Worm (Caenorhabditis elegans) whole organism, L4 larva: ENCODE measurements around the gene C01G10.7.

ENCODE experiments used
- daf-19 ChIP-seq: fragments of 200-800 bp; sonication (Bioruptor generic); conservative IDR thresholded peaks from 2 replicates; pipeline ENCODE4 v1.3.6; 2022; ENCODE audit warnings: missing genetic modification characterization, missing compliant biosample characterization
- fkh-10 ChIP-seq: fragments of 150-350 bp; optimal IDR thresholded peaks from 2 replicates; lab custom pipeline; 2014; ENCODE audit warnings: missing biosample characterization, missing genetic modification reagents, missing genetic modification characterization
- jun-1 ChIP-seq: fragments of 150-350 bp; optimal IDR thresholded peaks from 2 replicates; lab custom pipeline; 2014; ENCODE audit warnings: missing biosample characterization, missing genetic modification reagents, missing genetic modification characterization
- lim-7 ChIP-seq: fragments of 200-800 bp; sonication (Bioruptor generic); IDR thresholded peaks from 2 replicates; pipeline ENCODE4 v1.3.6; 2022; ENCODE audit warnings: missing genetic modification characterization, missing compliant biosample characterization
- lin-39 ChIP-seq: fragments of 150-350 bp; optimal IDR thresholded peaks from 2 replicates; lab custom pipeline; 2014; ENCODE audit warnings: missing biosample characterization, missing genetic modification reagents, missing genetic modification characterization
- mep-1 ChIP-seq: fragments of 150-350 bp; sonication (generic microtip); optimal IDR thresholded peaks from 3 replicates; lab custom pipeline; 2014; ENCODE audit warnings: missing biosample characterization, missing genetic modification characterization
- mxl-3 ChIP-seq: fragments of 200-800 bp; sonication (Bioruptor generic); optimal IDR thresholded peaks from 2 replicates; lab custom pipeline; 2018; ENCODE audit warnings: mild to moderate bottlenecking, missing genetic modification characterization, missing compliant biosample characterization
- nhr-25 ChIP-seq: sonication (generic microtip); optimal IDR thresholded peaks from 2 replicates; lab custom pipeline; 2017; ENCODE audit warnings: missing genetic modification characterization, mild to moderate bottlenecking, missing compliant biosample characterization, antibody characterized with exemption, moderate library complexity, borderline replicate concordance; ENCODE audit not compliant: insufficient read depth
- pqm-1 ChIP-seq: sonication (generic microtip); optimal IDR thresholded peaks from 2 replicates; lab custom pipeline; 2017; ENCODE audit warnings: missing biosample characterization, missing genetic modification characterization
- skn-1 ChIP-seq: fragments of 150-350 bp; optimal IDR thresholded peaks from 2 replicates; lab custom pipeline; 2014; ENCODE audit warnings: missing biosample characterization, missing genetic modification characterization
- unc-62 ChIP-seq, 3 experiments: fragments of 150-350 bp in 1 of 3; sonication (generic microtip); optimal IDR thresholded peaks in 2 of 3; peaks in 1 of 3; 1 replicate in 1 of 3; 2 replicates in 2 of 3; lab custom pipeline; 2014 to 2017; ENCODE audit warnings: missing biosample characterization in 3 of 3, missing genetic modification characterization in 3 of 3, missing genetic modification reagents in 3 of 3, missing genotype in 1 of 3
- ztf-11 ChIP-seq: fragments of 150-350 bp; optimal IDR thresholded peaks from 2 replicates; lab custom pipeline; 2014; ENCODE audit warnings: missing biosample characterization, missing genetic modification characterization

ce11 chrV:15082291-15082690 lies 3.3 kb upstream of the C01G10.7 start, which contains the start of the genes C01G10.10 and C01G10.9:
- TF ChIP-seq jun-1 (no peak), mxl-3 (GFP tag; lab: Kevin White, UChicago) (no peak), fkh-10 (no peak), lim-7 (GFP tag; lab: Robert Waterston, UW) (no peak), mep-1 (tag; lab: Kevin White, UChicago) (peak; percentile 48), unc-62 (GFP tag; optimal IDR thresholded peaks at IDR 0.05 in 1 of 2; lab: Kevin White, UChicago) (no peak), unc-62 (tag; optimal IDR thresholded peaks at IDR 0.05; lab: Kevin White, UChicago) (no peak), skn-1 (tag; lab: Kevin White, UChicago) (no peak), pqm-1 (tag; lab: Kevin White, UChicago) (no peak), ztf-11 (tag; lab: Kevin White, UChicago) (no peak), nhr-25 (tag; lab: Kevin White, UChicago) (no peak), daf-19 (GFP tag; lab: Robert Waterston, UW) (no peak), lin-39 (tag; lab: Kevin White, UChicago) (no peak)
